Worm (Caenorhabditis elegans) whole organism, midembryonic: ENCODE data around the gene F18F11.4.

Experiments
- cog-1 ChIP-seq: sonication (generic microtip); optimal IDR thresholded peaks from 2 replicates; lab custom pipeline; 2016; ENCODE audit warnings: missing genetic modification characterization, missing compliant biosample characterization
- flt-1 ChIP-seq: fragments of 200-800 bp; sonication (Bioruptor generic); IDR thresholded peaks from 2 replicates; pipeline ENCODE4 v1.3.6; 2022; ENCODE audit warnings: missing genetic modification characterization, missing compliant biosample characterization
- ztf-23 ChIP-seq: fragments of 200-800 bp; sonication (Bioruptor generic); IDR thresholded peaks from 2 replicates; pipeline ENCODE4 v1.3.6; 2022; ENCODE audit warnings: missing genetic modification reagents, missing genetic modification characterization, missing compliant biosample characterization

DNA sequence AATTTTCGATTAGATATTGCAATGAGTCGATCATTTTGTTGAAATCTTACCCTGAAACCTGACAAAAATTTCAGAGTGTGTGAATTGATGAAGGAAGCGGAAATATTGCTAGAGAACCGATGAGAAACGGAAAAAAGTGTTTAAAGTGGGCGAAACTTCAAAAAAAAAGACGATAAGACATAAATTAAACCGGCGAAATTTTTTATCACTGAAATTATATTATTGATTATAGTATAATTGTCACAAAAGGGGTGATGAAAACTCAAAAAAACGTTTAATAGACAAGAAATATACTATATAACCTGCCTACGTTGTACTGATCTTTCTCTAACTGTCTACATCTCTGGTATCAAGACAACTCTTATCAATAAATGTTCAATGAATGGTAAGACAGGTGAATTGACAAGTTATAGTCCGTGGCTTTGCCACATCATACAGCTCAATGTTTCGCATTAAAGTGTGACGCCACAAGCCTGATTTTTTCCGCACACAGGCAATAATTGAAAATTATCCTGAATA is 6.6 kb downstream of the F18F11.4 start, which contains the start of gene pxmp-4:
- TF ChIP-seq cog-1 (tag; lab: Kevin White, UChicago) = no peak
- no peak for TF ChIP-seq flt-1 (GFP tag; lab: Robert Waterston, UW)
- no peak for TF ChIP-seq ztf-23 (GFP tag; lab: Robert Waterston, UW)
